Fruit fly (Drosophila melanogaster) S2 (cell line): ENCODE results near the gene CG33203.

Source experiments
- CG8478 ChIP-seq: fragments of >200 bp; optimal IDR thresholded peaks from 2 replicates; lab custom pipeline; 2018
- CTCF ChIP-seq, 2 experiments: fragments of >200 bp; optimal IDR thresholded peaks; 2 replicates each; lab custom pipeline; 2018

Gene CG33203

DNA sequence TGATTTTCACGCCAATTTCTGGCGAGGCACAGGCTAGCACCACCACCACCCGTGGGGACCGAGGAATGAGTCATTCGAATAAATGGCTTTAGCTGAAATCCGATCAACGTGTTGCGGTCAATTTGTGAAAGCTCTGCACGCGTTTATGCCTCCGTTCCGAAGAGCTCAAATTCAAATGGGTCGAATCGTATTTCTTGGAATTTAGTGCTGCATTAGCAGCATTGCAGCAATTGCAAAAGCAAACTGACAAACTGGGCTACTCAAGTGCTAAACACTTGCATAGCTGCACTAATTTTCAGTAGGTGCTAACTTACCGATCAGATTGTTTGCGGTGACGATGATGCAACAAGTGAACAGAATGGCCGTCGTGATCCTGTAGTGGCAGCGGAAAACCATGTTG is 30.7 kb downstream of the CG33203 start:
- TF ChIP-seq CTCF (optimal IDR thresholded peaks at IDR 0.05; lab: Kevin White, UChicago): no peak
- no peak for TF ChIP-seq CG8478 (lab: Kevin White, UChicago)

DNA sequence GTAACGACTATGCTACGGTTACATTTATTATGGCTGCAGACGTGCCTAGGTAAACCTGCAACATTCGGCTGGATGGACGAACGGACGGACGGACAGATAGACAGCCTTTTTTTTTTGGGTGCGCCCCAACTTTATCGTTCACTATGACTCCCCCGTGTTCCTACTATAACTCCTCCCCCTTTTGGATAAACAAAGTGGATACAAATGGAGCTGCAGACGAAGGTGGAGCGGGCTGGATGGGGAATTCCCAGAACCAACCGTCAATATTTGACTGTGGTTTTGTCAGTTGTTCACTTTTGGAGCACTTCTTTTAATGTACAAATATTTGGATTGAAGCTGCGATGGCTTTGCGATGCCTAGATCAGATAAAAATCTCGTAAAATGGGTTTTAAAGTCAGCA is 31.4 kb downstream of the CG33203 start:
- TF ChIP-seq CTCF (optimal IDR thresholded peaks at IDR 0.05; lab: Kevin White, UChicago) (no peak), CG8478 (lab: Kevin White, UChicago) (no peak)

DNA sequence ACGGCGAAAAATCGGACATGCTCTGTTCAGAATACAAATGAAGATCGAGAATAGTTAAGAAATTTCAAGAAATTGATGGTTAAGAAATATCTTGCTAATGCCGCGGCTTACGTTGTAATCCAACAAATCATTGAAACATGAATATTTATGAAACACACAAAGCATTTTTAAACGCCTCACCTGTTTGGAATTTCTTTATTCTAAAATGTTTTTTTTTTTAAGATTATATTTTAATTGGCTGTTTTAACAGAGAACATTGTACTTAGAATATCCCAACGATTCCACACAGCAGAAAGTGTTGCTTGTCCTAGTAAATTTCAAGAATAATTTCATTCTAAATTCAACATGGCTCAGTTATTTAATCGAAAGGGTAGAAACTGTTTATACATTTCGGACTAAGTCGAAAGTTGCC is 35.5 kb downstream of the CG33203 start:
- TF ChIP-seq CTCF (optimal IDR thresholded peaks at IDR 0.05; lab: Kevin White, UChicago) (no peak), CG8478 (lab: Kevin White, UChicago) (no peak)

DNA sequence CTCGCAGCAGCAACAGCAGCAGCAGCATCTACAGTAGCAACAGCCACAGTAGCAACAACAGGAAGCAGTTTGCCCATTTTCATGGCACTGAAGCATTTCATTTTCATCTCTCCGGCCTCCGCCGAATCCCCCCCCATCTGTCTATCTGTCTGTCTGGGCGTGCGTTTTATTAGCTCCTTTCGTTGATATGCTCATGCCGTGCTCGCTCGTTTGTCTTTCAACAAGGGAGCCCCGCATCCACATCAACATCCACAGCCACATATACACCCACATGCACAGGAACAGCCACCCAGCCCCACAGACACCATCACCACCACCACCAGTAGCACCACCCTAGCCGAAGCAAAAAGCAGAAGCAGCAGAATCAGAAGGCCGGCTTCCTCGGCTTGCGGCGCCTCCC is 36.0 kb downstream of the CG33203 start:
- TF ChIP-seq CTCF (optimal IDR thresholded peaks at IDR 0.05; lab: Kevin White, UChicago): no peak
- no peak for TF ChIP-seq CG8478 (lab: Kevin White, UChicago)

DNA sequence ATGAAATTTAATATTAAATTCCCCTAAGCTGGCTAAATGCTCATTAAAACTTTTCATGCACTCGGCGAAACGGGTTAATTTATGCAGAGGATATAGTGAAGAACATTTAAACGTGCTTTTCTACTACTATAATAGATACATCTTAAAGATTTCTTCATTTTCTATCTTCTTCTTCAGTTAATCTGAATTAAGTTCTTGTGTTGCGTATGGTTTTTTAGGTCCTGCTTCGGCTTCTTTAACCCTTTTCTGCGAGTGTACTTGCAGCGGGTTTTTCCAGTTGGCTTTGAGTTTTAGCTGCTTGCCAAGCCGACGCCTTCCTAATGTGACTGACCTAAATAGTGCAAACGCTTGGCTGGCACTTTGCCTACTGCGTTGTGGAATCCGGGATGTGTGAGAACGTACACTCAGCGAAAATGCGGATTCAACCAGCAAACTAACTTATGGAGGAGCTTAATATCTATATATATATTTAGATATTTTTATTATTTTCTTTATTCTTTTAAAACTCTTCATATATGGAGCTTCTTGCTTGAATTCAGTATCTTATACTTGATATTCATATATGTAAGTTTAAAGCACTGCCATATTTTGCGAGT is 36.7 kb downstream of the CG33203 start:
- TF ChIP-seq CTCF (optimal IDR thresholded peaks at IDR 0.05; lab: Kevin White, UChicago) (no peak), CG8478 (lab: Kevin White, UChicago) (no peak)

DNA sequence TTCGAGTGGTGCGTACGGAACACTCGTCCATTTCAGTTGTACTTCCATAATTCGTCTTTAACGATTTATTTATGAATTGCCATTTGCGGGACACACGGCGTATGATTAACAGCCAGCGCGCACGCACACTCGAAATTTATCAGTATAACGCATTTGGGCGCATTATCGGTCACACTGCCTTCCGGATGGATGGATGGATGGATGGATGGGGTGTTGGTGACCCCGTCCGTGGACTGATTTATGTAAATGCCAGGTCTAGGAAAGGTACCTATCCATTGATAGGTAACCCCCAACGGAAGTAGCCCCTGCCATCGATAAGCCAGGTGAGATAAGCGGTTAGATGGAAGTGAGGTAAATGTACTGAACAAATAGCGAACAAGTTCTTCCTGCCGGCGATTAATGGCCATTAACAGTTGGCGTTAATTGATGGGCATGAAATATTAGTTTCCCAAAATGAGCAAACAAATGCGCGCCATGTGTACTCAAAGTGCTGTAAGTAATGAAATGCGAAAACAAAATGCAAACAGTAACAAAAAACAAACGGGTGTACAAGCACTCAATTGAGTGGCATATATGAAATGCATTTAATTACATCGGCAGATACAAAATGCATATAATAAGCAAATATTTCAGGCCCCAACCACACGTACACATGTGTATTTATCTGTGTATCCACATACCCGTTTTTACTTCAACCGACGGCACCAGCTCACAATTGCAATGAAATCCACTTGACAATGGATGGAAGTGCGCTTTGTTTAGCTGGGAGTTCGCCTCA is 38.6 kb downstream of the CG33203 start:
- no peak for TF ChIP-seq CG8478 (lab: Kevin White, UChicago)
- no peak for TF ChIP-seq CTCF (optimal IDR thresholded peaks at IDR 0.05; lab: Kevin White, UChicago)

DNA sequence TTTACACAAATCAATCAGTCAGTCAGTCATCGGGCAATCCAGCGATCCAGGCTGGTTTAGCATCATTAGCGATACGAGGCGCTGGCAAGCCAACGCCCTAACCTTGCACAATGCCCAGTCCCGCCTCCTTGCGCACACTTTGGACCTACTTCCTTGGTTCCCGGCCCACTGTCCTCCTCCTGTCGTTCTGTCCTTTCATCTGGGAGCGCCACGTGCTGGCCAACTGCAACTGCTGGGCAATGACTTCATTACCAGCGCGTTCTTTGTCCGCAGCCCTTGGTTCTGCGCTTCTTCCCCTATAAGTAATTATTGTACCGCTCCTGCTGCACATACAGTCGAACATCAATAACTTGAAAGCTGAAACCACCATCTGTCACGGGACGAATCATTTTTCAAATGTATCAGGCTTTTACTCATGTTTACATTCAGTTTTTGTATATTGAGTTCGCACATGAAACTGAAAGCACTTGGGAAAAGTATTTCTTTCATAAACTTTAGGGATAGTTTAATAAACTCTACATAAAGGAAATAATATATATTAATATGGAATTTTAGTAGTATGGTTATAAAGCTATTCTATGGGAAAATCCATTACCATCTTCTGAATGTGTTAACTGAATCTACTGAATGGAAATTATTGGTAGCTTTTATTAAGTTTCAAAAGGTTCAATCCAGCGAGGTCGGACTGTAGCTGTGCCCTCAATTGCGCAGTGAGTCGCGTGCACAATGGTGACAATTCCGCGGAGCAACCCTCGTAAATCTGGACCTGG is 39.8 kb downstream of the CG33203 start:
- TF ChIP-seq CTCF (optimal IDR thresholded peaks at IDR 0.05; lab: Kevin White, UChicago): no peak
- no peak for TF ChIP-seq CG8478 (lab: Kevin White, UChicago)

DNA sequence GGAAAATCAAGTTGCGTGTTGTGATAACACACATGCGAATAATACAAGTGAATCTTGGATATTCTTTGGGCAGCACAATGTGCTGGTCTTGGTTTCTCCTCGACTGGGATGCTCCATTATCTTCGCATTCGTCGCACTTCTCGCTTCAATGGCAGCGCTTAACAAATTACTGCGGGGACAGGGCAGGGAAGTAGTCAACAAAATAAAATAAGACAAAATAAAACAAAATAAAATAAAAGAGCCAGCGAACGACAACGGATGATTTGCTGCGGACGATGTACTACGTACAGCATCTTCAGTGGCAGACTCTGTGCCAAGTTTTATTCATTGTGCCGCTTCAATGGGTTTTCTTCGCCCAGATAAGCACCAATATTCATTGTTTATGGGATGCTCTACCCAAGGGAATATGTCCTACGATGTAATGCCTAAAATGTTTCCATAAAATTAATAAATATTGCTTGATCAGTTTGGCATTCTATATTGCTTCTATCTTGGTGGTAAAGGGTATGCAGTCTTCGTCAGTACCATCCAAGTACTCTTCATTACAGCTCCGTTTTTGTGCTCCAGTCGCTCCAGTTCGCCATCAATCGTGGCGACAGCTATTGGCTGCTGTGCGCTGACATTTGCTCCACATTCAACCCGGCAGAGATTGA is 40.5 kb downstream of the CG33203 start:
- TF ChIP-seq CG8478 (lab: Kevin White, UChicago): no peak
- no peak for TF ChIP-seq CTCF (optimal IDR thresholded peaks at IDR 0.05; lab: Kevin White, UChicago)

DNA sequence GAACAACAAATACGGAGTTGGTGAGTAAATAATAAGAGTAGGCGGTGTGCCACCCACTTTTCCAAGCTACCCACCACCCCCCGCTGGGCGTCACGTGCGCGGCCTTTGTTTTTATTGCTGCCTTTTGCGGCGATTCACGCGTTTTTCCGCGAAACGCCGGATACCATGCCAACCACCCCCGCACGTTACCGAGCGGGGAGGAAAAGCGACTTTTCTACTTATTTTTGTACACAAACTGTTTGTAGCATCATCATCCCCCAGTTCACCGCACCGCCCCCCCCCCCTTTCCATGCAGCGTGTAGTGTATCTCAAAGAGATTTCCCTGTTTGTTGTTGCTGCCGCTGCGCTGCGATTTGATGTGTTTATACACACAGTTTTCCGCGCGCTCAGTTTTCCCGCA is 41.5 kb downstream of the CG33203 start:
- TF ChIP-seq CTCF (optimal IDR thresholded peaks at IDR 0.05; lab: Kevin White, UChicago): no peak
- TF ChIP-seq CG8478 (lab: Kevin White, UChicago): no peak

DNA sequence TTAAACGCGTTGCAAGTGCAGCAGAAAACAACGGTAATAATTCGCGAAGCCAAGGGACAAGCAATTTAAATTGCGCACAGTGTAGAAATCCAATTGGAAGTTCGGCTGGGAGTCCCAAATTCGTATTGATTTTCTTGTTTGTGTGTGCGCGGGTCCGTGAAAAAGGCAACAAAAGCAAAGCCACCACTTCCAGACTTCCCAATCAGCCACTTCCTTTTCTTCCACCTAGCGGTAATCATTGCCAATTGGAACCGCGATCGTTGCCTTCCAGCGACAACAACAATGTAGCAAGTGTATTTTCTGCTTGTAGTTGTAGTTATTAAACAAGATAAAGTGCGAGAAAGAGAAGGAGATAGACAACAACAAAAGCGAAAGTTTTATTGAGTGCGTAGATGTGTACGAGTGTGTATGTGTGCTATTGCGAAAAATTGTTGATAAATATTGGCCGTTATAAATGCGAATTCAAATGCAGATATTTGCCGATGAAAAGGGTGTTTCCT is 42.1 kb downstream of the CG33203 start:
- TF ChIP-seq CG8478 (lab: Kevin White, UChicago): no peak
- TF ChIP-seq CTCF (optimal IDR thresholded peaks at IDR 0.05; lab: Kevin White, UChicago): no peak

DNA sequence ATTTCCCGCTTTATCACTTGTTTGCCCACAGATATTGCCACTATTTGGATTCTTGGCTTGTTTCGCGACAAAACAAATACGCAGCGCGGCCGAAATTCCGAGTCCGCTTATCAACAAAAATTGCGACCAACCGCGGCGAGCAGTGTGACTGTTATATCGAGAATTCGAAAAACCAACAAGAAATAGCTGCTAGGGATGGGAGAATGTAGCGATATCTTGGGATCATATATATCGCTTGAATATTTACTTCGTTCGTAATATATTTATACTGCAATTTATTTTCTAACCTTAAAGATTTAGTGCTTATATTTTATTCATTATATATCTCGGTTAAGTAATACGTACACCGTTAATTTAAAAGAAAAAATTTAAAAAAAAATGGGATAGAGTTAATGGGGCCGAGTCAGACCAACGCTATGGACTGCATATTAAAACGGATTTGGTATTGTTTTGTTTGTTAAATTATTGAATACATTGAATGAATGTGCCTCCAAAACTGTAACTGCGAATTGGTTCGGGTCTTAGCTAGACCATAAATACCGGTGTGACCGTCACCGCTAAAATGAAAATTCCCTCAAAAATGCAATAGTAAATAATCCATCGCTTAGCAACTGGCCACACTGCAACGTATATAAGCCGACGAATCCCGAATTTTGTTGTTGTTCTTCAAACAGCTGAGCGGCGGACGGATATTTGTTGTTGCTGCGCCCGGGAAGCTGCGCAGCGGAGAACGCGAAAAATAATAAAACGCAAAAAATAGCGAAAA is 42.7 kb downstream of the CG33203 start, which contains the start of the genes Apc and spg:
TSS of gene Apc (minus strand) at position 138 of the 766 bp plus-strand sequence.
TSS of gene spg (plus strand) at position 660 of the 766 bp plus-strand sequence.
- TF ChIP-seq CG8478 (lab: Kevin White, UChicago) (no peak), CTCF (optimal IDR thresholded peaks at IDR 0.05; lab: Kevin White, UChicago) (peak; percentile 59 to 63)

DNA sequence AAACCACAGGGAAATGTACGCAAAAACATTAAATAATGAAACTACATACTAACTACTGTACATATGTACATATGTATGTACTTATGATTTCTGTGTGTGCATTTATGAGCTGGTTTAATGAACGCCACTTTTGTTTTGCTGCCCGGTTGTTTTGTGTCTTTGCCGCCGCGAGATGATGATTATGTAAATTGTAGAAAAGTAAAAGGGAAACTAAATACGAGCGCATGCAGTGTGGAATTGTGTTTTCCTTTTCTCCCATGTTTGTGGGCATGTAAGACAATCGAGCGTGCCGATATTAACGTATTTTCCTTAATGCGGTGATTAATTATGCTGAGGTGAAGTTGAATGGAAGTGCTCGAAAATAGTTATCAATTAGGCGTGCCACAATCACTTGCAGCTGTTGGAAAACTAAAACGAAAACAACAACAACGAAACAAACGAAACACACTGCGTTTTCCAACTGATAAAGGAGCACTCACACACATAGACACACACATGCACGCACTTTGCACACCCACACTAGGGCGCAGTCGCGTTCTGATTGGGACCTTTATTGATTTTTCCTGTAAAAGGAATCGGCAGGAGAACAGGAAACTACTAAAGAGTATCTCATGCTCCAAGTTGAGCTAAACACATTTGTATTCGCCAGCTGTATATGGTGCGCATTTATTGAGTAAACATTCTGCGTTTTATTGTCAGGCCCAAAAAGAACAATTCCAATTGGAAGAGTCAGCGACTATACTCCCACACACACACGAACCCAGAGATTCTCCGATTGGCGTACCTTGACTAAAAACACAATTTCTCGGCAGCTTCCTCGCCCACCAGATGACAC is 43.5 kb downstream of the CG33203 start:
- no peak for TF ChIP-seq CTCF (optimal IDR thresholded peaks at IDR 0.05; lab: Kevin White, UChicago)
- no peak for TF ChIP-seq CG8478 (lab: Kevin White, UChicago)

DNA sequence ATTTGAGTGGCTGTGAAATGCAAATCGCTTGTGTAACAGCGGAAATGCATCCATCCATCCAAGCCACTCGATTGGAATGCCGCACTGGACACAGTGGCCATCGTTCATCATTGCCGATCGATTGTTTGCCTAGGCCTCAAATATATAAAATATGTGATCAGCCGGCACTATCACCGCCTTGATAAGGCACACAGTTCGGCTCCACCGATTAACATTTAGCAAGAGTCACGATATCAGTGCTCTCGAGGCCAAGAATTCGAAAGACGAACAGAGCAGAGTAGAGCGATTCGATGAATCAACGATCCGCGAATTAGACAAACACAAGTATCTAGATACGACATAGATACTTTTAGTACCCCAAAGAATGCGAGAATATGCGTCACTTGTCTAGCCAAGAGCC is 45.1 kb downstream of the CG33203 start:
- TF ChIP-seq CTCF (optimal IDR thresholded peaks at IDR 0.05; lab: Kevin White, UChicago) (no peak), CG8478 (lab: Kevin White, UChicago) (no peak)
